Worm (Caenorhabditis elegans) whole organism, L3 larva: Measurements from ENCODE around the gene spig-7.
A peak's percentile ranks its signal among the peaks of the same experiment; 100 is the strongest.

Source experiments
- R02D3.7 ChIP-seq: fragments of 150-350 bp; optimal IDR thresholded peaks from 2 replicates; lab custom pipeline; 2014; ENCODE audit warnings: missing biosample characterization, missing genetic modification characterization
- ama-1 ChIP-seq: fragments of 150-350 bp; optimal IDR thresholded peaks from 2 replicates; lab custom pipeline; 2018
- ceh-16 ChIP-seq: sonication (generic microtip); optimal IDR thresholded peaks from 2 replicates; lab custom pipeline; 2017; ENCODE audit warnings: missing biosample characterization, missing genetic modification characterization
- ceh-28 ChIP-seq: fragments of 150-350 bp; optimal IDR thresholded peaks from 2 replicates; lab custom pipeline; 2014; ENCODE audit warnings: missing biosample characterization, missing genetic modification reagents, missing genetic modification characterization
- ceh-82 ChIP-seq: fragments of 150-350 bp; optimal IDR thresholded peaks from 2 replicates; lab custom pipeline; 2014; ENCODE audit warnings: missing biosample characterization, missing genetic modification characterization
- ceh-9 ChIP-seq: sonication (generic microtip); optimal IDR thresholded peaks from 2 replicates; lab custom pipeline; 2018; ENCODE audit warnings: missing biosample characterization, missing genetic modification characterization
- daf-12 ChIP-seq: fragments of 150-350 bp; optimal IDR thresholded peaks from 2 replicates; lab custom pipeline; 2014; ENCODE audit warnings: missing biosample characterization, missing genetic modification reagents, missing genetic modification characterization
- egl-27 ChIP-seq: sonication (generic microtip); optimal IDR thresholded peaks from 4 replicates; lab custom pipeline; 2017; ENCODE audit warnings: missing biosample characterization, missing genetic modification reagents, missing genetic modification characterization
- egl-5 ChIP-seq: fragments of 150-350 bp; optimal IDR thresholded peaks from 2 replicates; lab custom pipeline; 2017; ENCODE audit warnings: missing biosample characterization, missing genetic modification reagents, missing genetic modification characterization, inconsistent platforms
- elt-1 ChIP-seq: fragments of 150-350 bp; optimal IDR thresholded peaks from 2 replicates; lab custom pipeline; 2014; ENCODE audit warnings: missing biosample characterization, missing genetic modification characterization
- elt-2 ChIP-seq: sonication (generic microtip); optimal IDR thresholded peaks from 2 replicates; lab custom pipeline; 2016; ENCODE audit warnings: missing genetic modification reagents, mild to moderate bottlenecking, missing genetic modification characterization, missing compliant biosample characterization
- elt-3 ChIP-seq, 3 experiments: fragments of 150-350 bp in 1 of 3; sonication (generic microtip) in 2 of 3; optimal IDR thresholded peaks; 2 replicates in 2 of 3; 4 replicates in 1 of 3; lab custom pipeline; 2014 to 2017; ENCODE audit warnings: missing biosample characterization in 3 of 3, missing genetic modification characterization in 3 of 3
- eor-1 ChIP-seq, 2 experiments: fragments of 150-350 bp; optimal IDR thresholded peaks; 2 replicates each; lab custom pipeline; 2014 to 2018; ENCODE audit warnings: missing biosample characterization in 2 of 2, missing genetic modification characterization in 2 of 2
- fkh-10 ChIP-seq: sonication (generic microtip); optimal IDR thresholded peaks from 2 replicates; lab custom pipeline; 2017; ENCODE audit warnings: missing biosample characterization, missing genetic modification reagents, missing genetic modification characterization
- hmg-11 ChIP-seq: sonication (generic microtip); optimal IDR thresholded peaks from 2 replicates; lab custom pipeline; 2016; ENCODE audit warnings: missing genetic modification characterization, missing compliant biosample characterization
- lin-15B ChIP-seq: fragments of 150-350 bp; optimal IDR thresholded peaks from 2 replicates; lab custom pipeline; 2014; ENCODE audit warnings: missing biosample characterization, missing genetic modification characterization
- lin-39 ChIP-seq: fragments of 150-350 bp; optimal IDR thresholded peaks from 2 replicates; lab custom pipeline; 2018; ENCODE audit warnings: missing biosample characterization, missing genetic modification reagents, missing genetic modification characterization
- lsy-12 ChIP-seq: sonication (generic microtip); optimal IDR thresholded peaks from 2 replicates; lab custom pipeline; 2016; ENCODE audit warnings: mild to moderate bottlenecking, missing genetic modification characterization, missing compliant biosample characterization
- mdl-1 ChIP-seq: fragments of 150-350 bp; optimal IDR thresholded peaks from 2 replicates; lab custom pipeline; 2014; ENCODE audit warnings: missing biosample characterization, missing genetic modification characterization
- nfya-1 ChIP-seq: sonication (generic microtip); optimal IDR thresholded peaks from 2 replicates; lab custom pipeline; 2017; ENCODE audit warnings: missing genetic modification characterization, mild to moderate bottlenecking, missing compliant biosample characterization, antibody characterized with exemption, moderate library complexity; ENCODE audit not compliant: insufficient read depth
- nhr-11 ChIP-seq: fragments of 150-350 bp; optimal IDR thresholded peaks from 2 replicates; lab custom pipeline; 2014; ENCODE audit warnings: missing biosample characterization, missing genetic modification characterization
- nhr-12 ChIP-seq: fragments of 150-350 bp; optimal IDR thresholded peaks from 2 replicates; lab custom pipeline; 2014; ENCODE audit warnings: missing biosample characterization, missing genetic modification characterization
- nhr-23 ChIP-seq: fragments of 150-350 bp; optimal IDR thresholded peaks from 2 replicates; lab custom pipeline; 2014; ENCODE audit warnings: missing biosample characterization, missing genetic modification reagents, missing genetic modification characterization
- nhr-237 ChIP-seq: fragments of 150-350 bp; optimal IDR thresholded peaks from 2 replicates; lab custom pipeline; 2014; ENCODE audit warnings: missing biosample characterization, missing genetic modification characterization
- nhr-25 ChIP-seq: sonication (generic microtip); optimal IDR thresholded peaks from 2 replicates; lab custom pipeline; 2017; ENCODE audit warnings: missing biosample characterization, missing genetic modification characterization
- nhr-43 ChIP-seq: sonication (generic microtip); optimal IDR thresholded peaks from 2 replicates; lab custom pipeline; 2016; ENCODE audit warnings: mild to moderate bottlenecking, missing genetic modification characterization, missing compliant biosample characterization; ENCODE audit not compliant: poor library complexity, severe bottlenecking
- nhr-77 ChIP-seq: fragments of 150-350 bp; optimal IDR thresholded peaks from 2 replicates; lab custom pipeline; 2014; ENCODE audit warnings: missing biosample characterization, missing genetic modification characterization
- pha-4 ChIP-seq: fragments of 150-350 bp; optimal IDR thresholded peaks from 2 replicates; lab custom pipeline; 2014; ENCODE audit warnings: missing biosample characterization, missing genetic modification reagents, missing genetic modification characterization
- pqm-1 ChIP-seq: fragments of 150-350 bp; optimal IDR thresholded peaks from 2 replicates; lab custom pipeline; 2017; ENCODE audit warnings: missing biosample characterization, missing genetic modification characterization, inconsistent platforms
- sea-2 ChIP-seq: fragments of 150-350 bp; sonication (generic microtip); optimal IDR thresholded peaks from 4 replicates; lab custom pipeline; 2014; ENCODE audit warnings: missing biosample characterization, missing genetic modification reagents, missing genetic modification characterization
- skn-1 ChIP-seq: fragments of 150-350 bp; optimal IDR thresholded peaks from 2 replicates; lab custom pipeline; 2014; ENCODE audit warnings: missing biosample characterization, missing genetic modification characterization
- snpc-4 ChIP-seq: fragments of 150-350 bp; optimal IDR thresholded peaks from 2 replicates; lab custom pipeline; 2014; ENCODE audit warnings: missing biosample characterization, missing genetic modification characterization
- tbx-2 ChIP-seq: sonication (generic microtip); optimal IDR thresholded peaks from 2 replicates; lab custom pipeline; 2016; ENCODE audit warnings: mild to moderate bottlenecking, missing genetic modification characterization, missing compliant biosample characterization
- unc-62 ChIP-seq: fragments of 150-350 bp; sonication (generic microtip); optimal IDR thresholded peaks from 4 replicates; lab custom pipeline; 2014; ENCODE audit warnings: missing biosample characterization, missing genetic modification reagents, missing genetic modification characterization
- zag-1 ChIP-seq: fragments of 150-350 bp; optimal IDR thresholded peaks from 2 replicates; lab custom pipeline; 2014; ENCODE audit warnings: missing biosample characterization, missing genetic modification characterization
- ztf-11 ChIP-seq: fragments of 150-350 bp; optimal IDR thresholded peaks from 2 replicates; lab custom pipeline; 2014; ENCODE audit warnings: missing biosample characterization, missing genetic modification characterization
- ztf-4 ChIP-seq: fragments of 150-350 bp; optimal IDR thresholded peaks from 2 replicates; lab custom pipeline; 2014; ENCODE audit warnings: missing biosample characterization, missing genetic modification characterization

Gene spig-7

DNA sequence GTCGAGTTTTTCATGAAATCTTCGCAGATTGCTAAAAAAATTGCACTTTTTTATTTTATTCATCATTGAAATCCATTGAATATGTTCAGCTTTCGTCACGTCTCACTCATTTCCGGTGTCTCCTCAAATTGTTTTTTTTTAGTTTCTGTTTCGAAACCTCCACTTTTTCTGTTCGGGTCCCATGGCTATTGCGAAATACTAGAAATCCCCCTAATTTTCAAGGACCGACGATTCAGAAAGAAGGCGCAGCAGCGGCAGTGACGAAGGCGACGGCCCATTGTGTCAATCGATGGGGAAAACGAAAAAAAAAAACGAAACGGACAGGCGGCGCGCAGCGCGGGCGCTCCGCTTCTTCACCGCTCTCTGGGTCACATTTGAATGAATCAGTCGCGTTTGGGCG lies 22.6 kb upstream of the spig-7 start:
- TF ChIP-seq elt-2 (tag; lab: Kevin White, UChicago) (no peak), egl-27 (tag; lab: Kevin White, UChicago) (no peak), ama-1 (no peak), hmg-11 (tag; lab: Kevin White, UChicago) (no peak), eor-1 (tag; optimal IDR thresholded peaks at IDR 0.05; lab: Kevin White, UChicago) (no peak), elt-3 (tag; optimal IDR thresholded peaks at IDR 0.05; lab: Kevin White, UChicago) (no peak), nhr-237 (tag; lab: Kevin White, UChicago) (no peak), nhr-11 (tag; lab: Kevin White, UChicago) (no peak), ceh-9 (no peak), R02D3.7 (tag; lab: Kevin White, UChicago) (no peak), pqm-1 (tag; lab: Kevin White, UChicago) (no peak), ceh-82 (no peak), elt-1 (no peak), sea-2 (GFP tag; lab: Kevin White, UChicago) (no peak), lin-39 (tag; lab: Kevin White, UChicago) (no peak), lsy-12 (tag; lab: Kevin White, UChicago) (no peak)

DNA sequence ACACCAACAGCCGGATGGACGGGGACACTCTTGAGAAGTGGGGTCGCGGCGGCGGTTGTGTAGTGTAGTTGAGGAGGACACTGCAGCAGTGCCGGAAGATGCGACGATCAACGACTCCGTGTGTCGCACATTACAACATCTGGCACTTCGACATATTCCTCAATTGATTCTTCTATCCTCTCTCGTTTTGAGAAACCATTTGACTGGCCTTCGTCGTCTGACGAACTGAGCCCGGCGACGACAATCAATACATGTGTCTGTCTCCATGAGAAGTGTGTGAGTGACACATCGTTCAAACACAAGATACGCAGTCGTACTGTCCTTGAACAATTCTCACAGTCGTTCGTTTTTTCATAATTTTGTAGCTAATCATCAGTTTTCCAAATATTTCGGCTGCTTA lies 22.0 kb upstream of the spig-7 start:
- TF ChIP-seq lin-39 (tag; lab: Kevin White, UChicago) (peak; percentile 7), tbx-2 (tag; lab: Kevin White, UChicago) (no peak), nhr-25 (tag; lab: Kevin White, UChicago) (peak; percentile 57)

DNA sequence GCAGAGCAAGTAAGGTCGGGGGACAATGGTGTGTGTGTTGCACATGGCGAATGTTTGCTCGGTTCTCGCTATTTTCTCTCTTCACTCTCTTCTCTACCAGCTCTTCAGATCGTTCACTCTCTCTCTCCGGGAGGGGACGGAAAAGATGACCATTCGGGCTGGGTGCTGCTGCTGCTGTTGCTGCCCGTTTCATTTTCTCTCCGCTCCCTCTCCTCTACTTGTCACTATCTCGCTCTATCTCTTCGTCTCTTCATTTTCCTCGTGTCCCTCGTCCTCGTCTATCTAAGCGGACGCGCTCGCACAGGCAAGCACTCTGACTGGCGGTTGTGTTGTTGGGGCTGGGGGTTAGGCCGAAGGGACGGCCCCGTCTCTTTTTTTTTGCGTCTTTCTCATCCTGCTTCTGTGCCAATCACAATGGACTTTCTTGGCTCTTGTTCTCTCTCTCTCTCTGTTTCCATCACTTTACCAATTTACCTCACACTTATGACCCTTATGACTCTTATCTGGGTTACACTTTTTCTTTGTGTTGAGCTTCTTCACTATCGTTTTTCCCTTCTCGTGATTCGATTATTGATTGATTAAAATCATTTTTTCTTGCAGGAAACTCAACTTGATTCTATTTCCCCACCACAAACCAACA lies 20.0 kb upstream of the spig-7 start, which contains the start of the genes F53E2.2 and unc-60:
Gene F53E2.2, plus strand, starts transcription at position 601 of the 640 bp plus-strand sequence.
Gene unc-60, plus strand, starts transcription at position 601 of the 640 bp plus-strand sequence.
- TF ChIP-seq lsy-12 (tag; lab: Kevin White, UChicago) (peak; percentile 54), elt-2 (tag; lab: Kevin White, UChicago) (peak; percentile 57), ama-1 (peak; percentile 60), egl-5 (tag; lab: Kevin White, UChicago) (peak; percentile 17), lin-39 (tag; lab: Kevin White, UChicago) (peak; percentile 24), hmg-11 (tag; lab: Kevin White, UChicago) (peak; percentile 92), egl-27 (tag; lab: Kevin White, UChicago) (no peak), snpc-4 (tag; lab: Kevin White, UChicago) (peak; percentile 8), ceh-16 (no peak), mdl-1 (tag; lab: Kevin White, UChicago) (no peak), lin-15B (tag; lab: Kevin White, UChicago) (peak; percentile 43), skn-1 (tag; lab: Kevin White, UChicago) (no peak), pqm-1 (tag; lab: Kevin White, UChicago) (no peak), ztf-11 (tag; lab: Kevin White, UChicago) (no peak), fkh-10 (GFP tag; lab: Kevin White, UChicago) (peak; percentile 21), elt-3 (tag; optimal IDR thresholded peaks at IDR 0.05; lab: Kevin White, UChicago) (no peak), nhr-77 (tag; lab: Kevin White, UChicago) (no peak), zag-1 (no peak), nhr-12 (tag; lab: Kevin White, UChicago) (no peak), elt-1 (peak; percentile 10), nhr-23 (no peak), ceh-28 (tag; lab: Kevin White, UChicago) (no peak), ceh-82 (no peak), ztf-4 (no peak), nhr-43 (tag; lab: Kevin White, UChicago) (peak; percentile 9), nfya-1 (tag; lab: Kevin White, UChicago) (peak; percentile 89), daf-12 (tag; lab: Kevin White, UChicago) (no peak), pha-4 (peak; percentile 75), unc-62 (peak; percentile 47), ceh-9 (no peak)
